Worm (Caenorhabditis elegans) whole organism, L3 larva: ENCODE results near the gene T25B9.4.

Experiments used
- daf-12 ChIP-seq: fragments of 150-350 bp; optimal IDR thresholded peaks from 2 replicates; lab custom pipeline; 2014; ENCODE audit warnings: missing biosample characterization, missing genetic modification reagents, missing genetic modification characterization
- nhr-11 ChIP-seq: fragments of 150-350 bp; optimal IDR thresholded peaks from 2 replicates; lab custom pipeline; 2014; ENCODE audit warnings: missing biosample characterization, missing genetic modification characterization

DNA sequence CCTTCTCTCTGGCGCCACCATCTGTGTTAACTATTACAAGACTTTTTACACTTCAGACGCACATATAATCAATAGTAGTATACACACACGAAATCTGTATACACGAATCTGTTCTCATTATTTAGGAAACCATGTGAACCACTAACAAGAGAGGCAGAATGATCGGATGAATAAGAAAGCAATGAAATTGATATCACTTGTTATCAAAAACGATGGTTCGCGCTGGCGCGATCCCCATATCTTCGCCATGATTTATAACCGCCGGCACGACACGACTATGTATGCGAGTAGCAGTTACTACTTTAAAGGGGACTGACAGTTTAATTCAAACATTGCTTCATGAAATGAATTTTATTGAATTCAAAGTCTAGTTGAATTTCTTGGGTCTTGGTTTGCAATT, 23.8 kb upstream of the T25B9.4 start:
- TF ChIP-seq daf-12 (no peak), nhr-11 (tag; lab: Kevin White, UChicago) (no peak)
